Fruit fly (Drosophila melanogaster): ENCODE data around the gene mRpL2.
A peak's percentile ranks its signal among the peaks of the same experiment; 100 is the strongest.

mRpL2 gene

dm6 chr3L:11091943-11092609, 28.6 kb upstream of the mRpL2 start (continued):
- TF ChIP-seq CG6813 (GFP tag; optimal IDR thresholded peaks at IDR 0.05) (peak; percentile 27), bigmax (GFP tag; optimal IDR thresholded peaks at IDR 0.05) (no peak), CG14860 (GFP tag; IDR thresholded peaks at IDR 0.05; ENCODE audit: partially characterized antibody) (no peak), CG43689 (GFP tag; IDR thresholded peaks at IDR 0.05) (no peak), CG8944 (GFP tag; optimal IDR thresholded peaks at IDR 0.05) (peak; percentile 53), CG17612 (GFP tag; IDR thresholded peaks at IDR 0.05) (no peak), Deaf1 (tag; optimal IDR thresholded peaks at IDR 0.05) (peak; percentile 60), CG32772 (GFP tag; IDR thresholded peaks at IDR 0.05) (no peak), bbx (GFP tag; IDR thresholded peaks at IDR 0.05; ENCODE audit: partially characterized antibody) (peak; percentile 48), CG5953 (GFP tag; IDR thresholded peaks at IDR 0.05) (no peak), chn (GFP tag; optimal IDR thresholded peaks at IDR 0.05) (peak; percentile 88), ato (GFP tag; IDR thresholded peaks at IDR 0.05; ENCODE audit: partially characterized antibody) (0 out of 2 replicates have a peak, but pooled peaks have one; percentile 25), tup (GFP tag; optimal IDR thresholded peaks at IDR 0.05) (no peak), emc (GFP tag; optimal IDR thresholded peaks at IDR 0.05) (no peak), Elba2 (GFP tag; optimal IDR thresholded peaks at IDR 0.05) (peak; percentile 27), Oaz (GFP tag; IDR thresholded peaks at IDR 0.05) (no peak), croc (GFP tag; conservative IDR thresholded peaks at IDR 0.05) (no peak), fd64A (GFP tag; optimal IDR thresholded peaks at IDR 0.05) (no peak), Rfx (GFP tag; IDR thresholded peaks at IDR 0.05) (peak; percentile 53), mirr (GFP tag; optimal IDR thresholded peaks at IDR 0.05) (peak; percentile 5), Dip2 (GFP tag; IDR thresholded peaks at IDR 0.05) (no peak), vnd (GFP tag; IDR thresholded peaks at IDR 0.05; ENCODE audit: partially characterized antibody) (no peak), ro (GFP tag; IDR thresholded peaks at IDR 0.05) (no peak), CG14965 (GFP tag; optimal IDR thresholded peaks at IDR 0.05; ENCODE audit: borderline replicate concordance) (no peak), Hand (GFP tag; optimal IDR thresholded peaks at IDR 0.05) (peak; percentile 30), CG7963 (GFP tag; IDR thresholded peaks at IDR 0.05; ENCODE audit: partially characterized antibody) (0 out of 3 replicates have a peak, but pooled peaks have one; percentile 13), CG17361 (GFP tag; IDR thresholded peaks at IDR 0.05) (no peak), Hey (tag; optimal IDR thresholded peaks at IDR 0.05) (no peak), CG10267 (tag; optimal IDR thresholded peaks at IDR 0.05) (peak; percentile 94), Blimp-1 (GFP tag; optimal IDR thresholded peaks at IDR 0.05) (no peak), Ravus (GFP tag; IDR thresholded peaks at IDR 0.05) (no peak), CG9876 (GFP tag; optimal IDR thresholded peaks at IDR 0.05) (peak; percentile 59), NC2β (GFP tag; optimal IDR thresholded peaks at IDR 0.05) (peak; percentile 60), CG3407 (GFP tag; optimal IDR thresholded peaks at IDR 0.05) (peak; percentile 32), lbe (GFP tag; optimal IDR thresholded peaks at IDR 0.05) (peak; percentile 48), CG9797 (GFP tag; optimal IDR thresholded peaks at IDR 0.05) (no peak), esg (GFP tag; conservative IDR thresholded peaks at IDR 0.05) (no peak), Lim3 (GFP tag; IDR thresholded peaks at IDR 0.05) (no peak), CG1792 (GFP tag; optimal IDR thresholded peaks at IDR 0.05) (peak; percentile 36), CG32767 (GFP tag; IDR thresholded peaks at IDR 0.05) (no peak), CG17328 (GFP tag; IDR thresholded peaks at IDR 0.05) (peak; percentile 42; the same call in 1 of the 2 replicates), CG1647 (GFP tag; optimal IDR thresholded peaks at IDR 0.05) (peak; percentile 67), CG17568 (GFP tag; optimal IDR thresholded peaks at IDR 0.05) (no peak), h (optimal IDR thresholded peaks at IDR 0.05) (no peak), Stat92E (GFP tag; optimal IDR thresholded peaks at IDR 0.05) (no peak), Dbx (GFP tag; IDR thresholded peaks at IDR 0.05) (0 out of 3 replicates have a peak, but pooled peaks have one; percentile 53), zen (tag; optimal IDR thresholded peaks at IDR 0.05) (no peak), gsb-n (tag; optimal IDR thresholded peaks at IDR 0.05) (peak; percentile 19), Trl (optimal IDR thresholded peaks at IDR 0.05) (no peak), Trl (GFP tag; optimal IDR thresholded peaks at IDR 0.05) (peak; percentile 68)

Measured in whole organism, embryonic.